Worm (Caenorhabditis elegans): ENCODE measurements around the gene Y70C5A.4.

Y70C5A.4 gene

DNA sequence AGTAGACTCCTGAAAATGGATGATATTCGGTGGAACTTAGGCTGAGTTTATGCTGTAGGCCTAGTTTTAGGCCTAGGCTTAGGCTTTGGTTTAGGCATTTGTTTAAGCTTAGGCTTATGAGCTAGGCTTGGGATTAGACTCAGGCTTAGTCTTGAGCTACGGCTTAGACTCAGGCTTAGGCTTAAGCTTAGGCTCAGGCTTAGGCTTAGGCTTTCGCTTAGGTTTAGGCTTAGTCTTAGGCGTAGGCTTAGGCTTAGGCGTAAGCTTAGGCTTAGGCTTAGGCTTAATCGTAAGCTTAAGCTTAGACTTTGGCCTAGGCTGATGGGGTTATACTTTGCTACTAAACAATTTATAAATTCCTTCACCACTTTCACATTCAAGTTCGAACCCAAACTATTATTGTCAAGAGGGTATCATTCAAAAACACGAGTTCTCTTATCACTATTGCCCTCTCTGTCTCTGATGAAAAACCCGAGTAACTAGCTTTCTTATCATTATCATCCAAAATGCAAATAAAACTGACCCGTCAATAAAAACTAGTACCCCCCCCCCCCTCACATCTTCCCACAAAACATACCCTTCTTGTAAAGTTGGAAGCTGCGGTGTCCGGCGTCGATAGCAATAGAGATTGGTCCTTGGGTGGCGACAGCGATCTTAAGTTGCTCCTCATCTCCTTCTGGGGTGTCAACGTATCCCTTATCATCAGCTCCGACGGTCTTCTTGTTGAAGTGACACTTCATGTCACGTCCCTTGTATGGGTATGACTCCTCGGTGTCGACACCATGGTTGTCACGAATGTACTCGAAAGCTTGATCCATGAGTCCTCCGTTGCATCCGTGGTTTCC is 24.4 kb upstream of the Y70C5A.4 start:
- no peak for TF ChIP-seq T07F8.4 (tag; optimal IDR thresholded peaks at IDR 0.05)
- TF ChIP-seq F39B2.1 (GFP tag; IDR thresholded peaks at IDR 0.05), result no peak
- TF ChIP-seq zfh-2 (GFP tag; conservative IDR thresholded peaks at IDR 0.05), result no peak
- no peak for TF ChIP-seq F10E7.11 (tag; optimal IDR thresholded peaks at IDR 0.05)
- TF ChIP-seq chd-7 (tag; optimal IDR thresholded peaks at IDR 0.05), result no peak
- no peak for TF ChIP-seq Y95B8A.8 (GFP tag; IDR thresholded peaks at IDR 0.05)
- no peak for TF ChIP-seq C17E4.6 (GFP tag; IDR thresholded peaks at IDR 0.05)
- no peak for TF ChIP-seq F23B12.7 (tag; optimal IDR thresholded peaks at IDR 0.05; ENCODE audit: insufficient read depth)
- no peak for TF ChIP-seq attf-5 (GFP tag; optimal IDR thresholded peaks at IDR 0.05)
- TF ChIP-seq efl-1 (GFP tag; optimal IDR thresholded peaks at IDR 0.05), result no peak
- no peak for TF ChIP-seq Y53F4B.3 (GFP tag; IDR thresholded peaks at IDR 0.05)
- no peak for TF ChIP-seq F33H1.4 (GFP tag; IDR thresholded peaks at IDR 0.05)
- TF ChIP-seq ztf-18 (tag; optimal IDR thresholded peaks at IDR 0.05), result no peak
- TF ChIP-seq xnd-1 (tag; optimal IDR thresholded peaks at IDR 0.05), result no peak
- TF ChIP-seq rpc-1 (optimal IDR thresholded peaks at IDR 0.05), result no peak
- no peak for TF ChIP-seq rpc-1 (tag; optimal IDR thresholded peaks at IDR 0.05)
- no peak for TF ChIP-seq F57A8.1 (GFP tag; optimal IDR thresholded peaks at IDR 0.05)
- 0 out of 2 replicates have a peak, but pooled peaks have one; percentile 1 for TF ChIP-seq B0336.3 (GFP tag; IDR thresholded peaks at IDR 0.05)
- TF ChIP-seq dox-1 (GFP tag; IDR thresholded peaks at IDR 0.05), result no peak
- no peak for TF ChIP-seq snpc-3.4 (tag; optimal IDR thresholded peaks at IDR 0.05)
- TF ChIP-seq lir-1 (GFP tag; conservative IDR thresholded peaks at IDR 0.05), result no peak
- no peak; the same call in 1 of the 2 replicates for TF ChIP-seq let-526 (GFP tag; IDR thresholded peaks at IDR 0.05)
- peak; percentile 1; the same call in 1 of the 2 replicates for TF ChIP-seq ceh-58 (GFP tag; IDR thresholded peaks at IDR 0.05)
- TF ChIP-seq ceh-100 (GFP tag; IDR thresholded peaks at IDR 0.05), result no peak
- TF ChIP-seq lsl-1 (GFP tag; optimal IDR thresholded peaks at IDR 0.05), result no peak
- TF ChIP-seq mel-28 (tag; optimal IDR thresholded peaks at IDR 0.05; ENCODE audit: borderline replicate concordance), result no peak
- no peak for TF ChIP-seq ets-4 (GFP tag; optimal IDR thresholded peaks at IDR 0.05)
- TF ChIP-seq F37B4.10 (GFP tag; IDR thresholded peaks at IDR 0.05), result no peak
- TF ChIP-seq madf-10 (tag; optimal IDR thresholded peaks at IDR 0.05), result no peak
- no peak for TF ChIP-seq ceh-91 (GFP tag; IDR thresholded peaks at IDR 0.05)
- peak; percentile 8; the same call in 1 of the 2 replicates for TF ChIP-seq hsf-1 (GFP tag; IDR thresholded peaks at IDR 0.05)
- TF ChIP-seq somi-1 (GFP tag; optimal IDR thresholded peaks at IDR 0.05), result no peak
- no peak for TF ChIP-seq aptf-3 (GFP tag; IDR thresholded peaks at IDR 0.05)
- no peak for TF ChIP-seq ekl-4 (GFP tag; IDR thresholded peaks at IDR 0.05)
- TF ChIP-seq fkh-3 (tag; optimal IDR thresholded peaks at IDR 0.05), result no peak
- TF ChIP-seq Y79H2A.3 (GFP tag; conservative IDR thresholded peaks at IDR 0.05), result no peak
- TF ChIP-seq pha-4 (tag; optimal IDR thresholded peaks at IDR 0.05), result peak; percentile 53
- no peak for TF ChIP-seq snpc-1.3 (tag; optimal IDR thresholded peaks at IDR 0.05; ENCODE audit: insufficient read depth)
- TF ChIP-seq tbp1 (GFP tag; optimal IDR thresholded peaks at IDR 0.05), result no peak
- TF ChIP-seq ztf-3 (GFP tag; optimal IDR thresholded peaks at IDR 0.05), result peak; percentile 14
- TF ChIP-seq F57C9.4 (tag; optimal IDR thresholded peaks at IDR 0.05), result no peak
- no peak for TF ChIP-seq ceh-40 (GFP tag; IDR thresholded peaks at IDR 0.05)
- TF ChIP-seq unc-62 (GFP tag; optimal IDR thresholded peaks at IDR 0.05), result peak; percentile 71
- TF ChIP-seq mcd-1 (GFP tag; IDR thresholded peaks at IDR 0.05), result no peak
- TF ChIP-seq akir-1 (GFP tag; optimal IDR thresholded peaks at IDR 0.05), result no peak
- TF ChIP-seq cebp-1 (GFP tag; IDR thresholded peaks at IDR 0.05), result no peak
- TF ChIP-seq cebp-1 (tag; optimal IDR thresholded peaks at IDR 0.05), result peak; percentile 13
- TF ChIP-seq cebp-2 (GFP tag; IDR thresholded peaks at IDR 0.05), result no peak
